Worm (Caenorhabditis elegans): ENCODE measurements around the gene R102.6.
A peak's percentile ranks its signal among the peaks of the same experiment; 100 is the strongest.

The R102.6 gene

ce11 chrIV:10727734-10728133 lies 21.7 kb upstream of the R102.6 start, which contains the start of gene ZC168.2:
Gene ZC168.2, plus strand, starts transcription at chrIV:10728034.
- no peak for TF ChIP-seq nhr-6 (tag; optimal IDR thresholded peaks at IDR 0.05)
- no peak for TF ChIP-seq ztf-4 (tag; optimal IDR thresholded peaks at IDR 0.05)
- no peak for TF ChIP-seq Y55F3AM.14 (GFP tag; optimal IDR thresholded peaks at IDR 0.05)
- no peak for TF ChIP-seq ama-1 (optimal IDR thresholded peaks at IDR 0.05)
- TF ChIP-seq R02D3.7 (tag; optimal IDR thresholded peaks at IDR 0.05): no peak
- TF ChIP-seq nhr-23 (tag; optimal IDR thresholded peaks at IDR 0.05): no peak
- TF ChIP-seq elt-3 (tag; optimal IDR thresholded peaks at IDR 0.05): no peak
- no peak for TF ChIP-seq dmd-4 (tag; optimal IDR thresholded peaks at IDR 0.05)
- TF ChIP-seq nhr-237 (tag; optimal IDR thresholded peaks at IDR 0.05): no peak

ce11 chrIV:10718865-10719264 lies 12.9 kb upstream of the R102.6 start:
- TF ChIP-seq ztf-4 (tag; optimal IDR thresholded peaks at IDR 0.05) (no peak), ztf-11 (tag; optimal IDR thresholded peaks at IDR 0.05) (no peak), crh-2 (tag; optimal IDR thresholded peaks at IDR 0.05) (no peak), ama-1 (optimal IDR thresholded peaks at IDR 0.05) (no peak), peb-1 (tag; optimal IDR thresholded peaks at IDR 0.05) (no peak), elt-1 (tag; optimal IDR thresholded peaks at IDR 0.05) (no peak), snpc-4 (tag; optimal IDR thresholded peaks at IDR 0.05) (no peak), nhr-25 (tag; optimal IDR thresholded peaks at IDR 0.05) (no peak), lin-11 (tag; optimal IDR thresholded peaks at IDR 0.05) (no peak), R02D3.7 (tag; optimal IDR thresholded peaks at IDR 0.05) (no peak), ztf-1 (GFP tag; conservative IDR thresholded peaks at IDR 0.05) (no peak), nhr-11 (tag; optimal IDR thresholded peaks at IDR 0.05) (no peak), fos-1 (tag; optimal IDR thresholded peaks at IDR 0.05) (no peak), mdl-1 (tag; optimal IDR thresholded peaks at IDR 0.05) (no peak), alr-1 (tag; optimal IDR thresholded peaks at IDR 0.05) (no peak), nhr-12 (tag; optimal IDR thresholded peaks at IDR 0.05) (no peak)

ce11 chrIV:10718075-10718474 lies 12.1 kb upstream of the R102.6 start:
- no peak for TF ChIP-seq lin-11 (tag; optimal IDR thresholded peaks at IDR 0.05)
- peak; percentile 25 for TF ChIP-seq elt-1 (tag; optimal IDR thresholded peaks at IDR 0.05)
- TF ChIP-seq unc-62 (GFP tag; optimal IDR thresholded peaks at IDR 0.05): no peak
- no peak for TF ChIP-seq F13H6.1 (tag; optimal IDR thresholded peaks at IDR 0.05)
- no peak for TF ChIP-seq zag-1 (tag; optimal IDR thresholded peaks at IDR 0.05)

ce11 chrIV:10716348-10716747 lies 10.4 kb upstream of the R102.6 start, which contains the start of gene ncx-3:
Gene ncx-3, plus strand, starts transcription at chrIV:10716648.
- TF ChIP-seq unc-39 (tag; optimal IDR thresholded peaks at IDR 0.05) (no peak), C34F6.9 (tag; optimal IDR thresholded peaks at IDR 0.05) (no peak), nhr-10 (tag; optimal IDR thresholded peaks at IDR 0.05) (no peak), peb-1 (tag; optimal IDR thresholded peaks at IDR 0.05) (no peak), ztf-4 (tag; optimal IDR thresholded peaks at IDR 0.05) (no peak), sem-4 (tag; optimal IDR thresholded peaks at IDR 0.05) (no peak), ztf-11 (tag; optimal IDR thresholded peaks at IDR 0.05) (no peak), snpc-4 (tag; optimal IDR thresholded peaks at IDR 0.05) (no peak), zag-1 (tag; optimal IDR thresholded peaks at IDR 0.05) (no peak), lin-13 (GFP tag; optimal IDR thresholded peaks at IDR 0.05) (no peak), skn-1 (tag; optimal IDR thresholded peaks at IDR 0.05) (no peak), R02D3.7 (tag; optimal IDR thresholded peaks at IDR 0.05) (no peak), nhr-11 (tag; optimal IDR thresholded peaks at IDR 0.05) (no peak), crh-2 (tag; optimal IDR thresholded peaks at IDR 0.05) (no peak), ztf-1 (GFP tag; conservative IDR thresholded peaks at IDR 0.05) (no peak), aly-2 (tag; optimal IDR thresholded peaks at IDR 0.05) (no peak), nhr-237 (tag; optimal IDR thresholded peaks at IDR 0.05) (no peak), F13H6.1 (tag; optimal IDR thresholded peaks at IDR 0.05) (no peak), nhr-21 (tag; optimal IDR thresholded peaks at IDR 0.05) (no peak)

ce11 chrIV:10714594-10714993 lies 8.6 kb upstream of the R102.6 start:
- TF ChIP-seq nhr-12 (tag; optimal IDR thresholded peaks at IDR 0.05): no peak
- TF ChIP-seq ZK546.5 (tag; optimal IDR thresholded peaks at IDR 0.05): no peak
- TF ChIP-seq C34F6.9 (tag; optimal IDR thresholded peaks at IDR 0.05): peak; percentile 13
- TF ChIP-seq egl-27 (tag; optimal IDR thresholded peaks at IDR 0.05): peak; percentile 21
- TF ChIP-seq gmeb-1 (tag; optimal IDR thresholded peaks at IDR 0.05): peak; percentile 21
- TF ChIP-seq sma-3 (GFP tag; optimal IDR thresholded peaks at IDR 0.05): peak; percentile 8
- TF ChIP-seq fos-1 (tag; optimal IDR thresholded peaks at IDR 0.05): peak; percentile 43
- peak; percentile 6 for TF ChIP-seq nhr-25 (tag; optimal IDR thresholded peaks at IDR 0.05)
- peak; percentile 46 for TF ChIP-seq sma-9 (GFP tag; optimal IDR thresholded peaks at IDR 0.05)
- TF ChIP-seq sma-9 (tag; optimal IDR thresholded peaks at IDR 0.05): no peak
- TF ChIP-seq Y55F3AM.14 (GFP tag; optimal IDR thresholded peaks at IDR 0.05): no peak
- TF ChIP-seq nhr-10 (tag; optimal IDR thresholded peaks at IDR 0.05): no peak
- peak; percentile 60 for TF ChIP-seq nhr-129 (tag; optimal IDR thresholded peaks at IDR 0.05)
- no peak for TF ChIP-seq ztf-1 (GFP tag; conservative IDR thresholded peaks at IDR 0.05)
- TF ChIP-seq mdl-1 (tag; optimal IDR thresholded peaks at IDR 0.05): no peak
- TF ChIP-seq alr-1 (tag; optimal IDR thresholded peaks at IDR 0.05): no peak
- TF ChIP-seq snpc-4 (tag; optimal IDR thresholded peaks at IDR 0.05): no peak
- TF ChIP-seq zag-1 (tag; optimal IDR thresholded peaks at IDR 0.05): no peak
- TF ChIP-seq nhr-77 (tag; optimal IDR thresholded peaks at IDR 0.05): no peak

Measured in whole organism, L2 larva.